Worm (Caenorhabditis elegans): ENCODE data around the gene Y39F10A.6.

Gene Y39F10A.6

DNA sequence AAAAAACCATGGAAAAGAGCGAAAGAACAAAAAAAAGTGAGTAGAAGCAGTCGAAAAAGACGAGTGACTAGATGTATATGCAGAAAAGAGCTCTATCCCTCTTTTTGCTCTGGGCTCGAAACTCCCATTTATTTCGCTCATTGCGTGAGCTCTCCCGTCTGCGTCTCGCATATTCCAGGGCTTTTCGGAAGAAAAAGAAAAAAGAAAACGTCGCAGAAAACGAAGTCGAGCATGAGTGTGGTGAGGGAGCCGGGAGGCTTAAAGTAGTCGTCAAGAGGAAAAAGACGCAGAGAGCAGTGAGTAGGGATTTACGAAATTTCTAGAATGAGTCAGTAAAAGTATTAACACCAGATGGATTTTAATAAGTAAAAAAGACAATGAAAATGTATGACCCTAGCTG lies 23.6 kb downstream of the Y39F10A.6 start (continued):
- TF ChIP-seq skn-1 (tag; optimal IDR thresholded peaks at IDR 0.05) (no peak), madf-5 (GFP tag; IDR thresholded peaks at IDR 0.05) (no peak), aha-1 (tag) (peak; percentile 94), nhr-111 (GFP tag; optimal IDR thresholded peaks at IDR 0.05) (no peak)

DNA sequence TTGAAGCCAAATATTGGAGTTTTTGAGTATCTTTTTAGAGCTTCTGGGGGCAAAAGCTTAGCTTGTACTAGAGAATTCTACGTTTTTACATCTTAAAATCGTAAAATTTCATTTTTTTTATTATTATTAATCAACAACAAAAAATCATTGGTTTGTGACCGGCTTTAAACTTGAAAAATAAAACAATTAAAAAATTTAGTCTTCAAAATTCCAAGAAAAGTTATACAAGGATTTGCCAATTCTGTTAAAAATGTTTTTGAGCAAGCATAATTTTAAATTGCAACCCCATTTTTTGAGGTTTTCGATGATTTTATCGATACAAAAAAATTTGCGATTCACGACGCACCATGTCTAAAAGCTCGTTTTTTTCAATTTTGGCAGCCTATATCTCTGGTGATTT lies 26.2 kb downstream of the Y39F10A.6 start:
- no peak for TF ChIP-seq daf-16 (GFP tag; optimal IDR thresholded peaks at IDR 0.05)
- no peak for TF ChIP-seq daf-16 (tag; optimal IDR thresholded peaks at IDR 0.05)
- no peak for TF ChIP-seq tag-97 (GFP tag; IDR thresholded peaks at IDR 0.05)
- peak; percentile 92 for TF ChIP-seq aha-1 (tag)
- TF ChIP-seq nhr-102 (tag; optimal IDR thresholded peaks at IDR 0.05): no peak

DNA sequence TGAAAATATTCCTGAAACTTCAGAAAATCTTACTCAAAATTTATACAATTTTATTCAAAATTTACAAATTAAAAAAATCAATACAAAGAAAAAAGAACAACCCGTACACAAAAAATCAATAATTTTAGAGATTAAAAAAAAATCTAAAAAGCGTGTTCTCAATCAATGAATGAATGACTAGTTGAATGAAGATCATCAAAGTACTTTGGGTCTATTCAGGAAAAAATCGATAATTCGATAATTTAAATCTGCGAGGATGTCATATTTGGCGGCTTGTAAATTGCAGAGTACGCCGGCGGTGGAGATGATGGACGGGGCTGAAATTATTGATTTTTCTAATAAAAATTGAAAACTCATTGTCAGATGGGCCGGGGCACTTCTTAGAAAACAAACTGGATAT lies 27.3 kb downstream of the Y39F10A.6 start:
- TF ChIP-seq ceh-28 (tag; optimal IDR thresholded peaks at IDR 0.05) (peak; percentile 88), T26A8.4 (GFP tag; IDR thresholded peaks at IDR 0.05) (no peak)

DNA sequence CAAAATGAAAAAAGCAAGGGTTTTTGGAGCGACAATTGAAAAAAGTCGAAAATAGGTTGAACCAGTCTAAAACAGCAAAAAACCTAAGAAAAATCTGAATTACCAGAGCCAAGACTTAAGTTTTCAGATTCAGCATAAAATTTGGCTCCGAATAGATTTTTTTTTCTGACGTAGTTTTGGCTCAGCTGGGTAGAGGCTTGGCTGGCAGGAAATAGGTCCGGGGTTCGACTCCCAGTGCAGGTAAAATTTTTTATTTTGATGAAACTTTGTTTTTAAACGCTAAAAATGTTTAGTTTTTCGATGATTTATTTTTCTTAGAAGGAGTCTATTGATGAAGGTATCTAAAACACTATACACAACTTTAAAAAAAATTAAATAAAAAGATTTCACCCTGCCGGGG lies 28.5 kb downstream of the Y39F10A.6 start:
- 0 out of 2 replicates have a peak, but pooled peaks have one; percentile 14 for TF ChIP-seq lin-38 (GFP tag; IDR thresholded peaks at IDR 0.05)
- TF ChIP-seq pha-4 (GFP tag; IDR thresholded peaks at IDR 0.05): 0 out of 2 replicates have a peak, but pooled peaks have one; percentile 15
- TF ChIP-seq pha-4 (tag; optimal IDR thresholded peaks at IDR 0.05): no peak
- TF ChIP-seq hmg-1.1 (GFP tag; IDR thresholded peaks at IDR 0.05): no peak

DNA sequence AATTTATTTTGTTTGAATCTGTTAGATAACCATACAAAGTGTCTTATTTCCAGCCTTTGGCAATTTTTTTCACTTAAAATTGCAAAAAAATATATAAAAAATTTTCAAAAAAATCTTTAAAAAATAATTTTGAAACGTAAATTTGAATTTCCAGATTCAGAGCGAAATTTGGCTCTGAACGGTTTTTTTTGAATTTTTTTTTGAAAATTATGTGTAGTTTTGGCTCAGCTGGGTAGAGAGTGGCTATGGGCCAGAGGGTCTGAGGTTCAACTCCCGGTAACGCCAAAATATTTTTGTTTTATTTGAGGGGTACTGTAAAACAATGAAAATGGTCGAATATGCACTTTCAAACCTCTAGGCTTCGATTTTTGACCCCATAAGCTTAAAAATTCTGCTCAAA lies 30.0 kb downstream of the Y39F10A.6 start:
- TF ChIP-seq zfp-2 (tag; optimal IDR thresholded peaks at IDR 0.05): no peak
- no peak for TF ChIP-seq zfp-3 (GFP tag; conservative IDR thresholded peaks at IDR 0.05)
- TF ChIP-seq ceh-82 (tag; optimal IDR thresholded peaks at IDR 0.05): no peak
- no peak for TF ChIP-seq fos-1 (tag; optimal IDR thresholded peaks at IDR 0.05)
- TF ChIP-seq ztf-7 (tag; optimal IDR thresholded peaks at IDR 0.05): no peak
- TF ChIP-seq lin-1 (GFP tag; IDR thresholded peaks at IDR 0.05): no peak
- no peak for TF ChIP-seq daf-19 (GFP tag; conservative IDR thresholded peaks at IDR 0.05)

DNA sequence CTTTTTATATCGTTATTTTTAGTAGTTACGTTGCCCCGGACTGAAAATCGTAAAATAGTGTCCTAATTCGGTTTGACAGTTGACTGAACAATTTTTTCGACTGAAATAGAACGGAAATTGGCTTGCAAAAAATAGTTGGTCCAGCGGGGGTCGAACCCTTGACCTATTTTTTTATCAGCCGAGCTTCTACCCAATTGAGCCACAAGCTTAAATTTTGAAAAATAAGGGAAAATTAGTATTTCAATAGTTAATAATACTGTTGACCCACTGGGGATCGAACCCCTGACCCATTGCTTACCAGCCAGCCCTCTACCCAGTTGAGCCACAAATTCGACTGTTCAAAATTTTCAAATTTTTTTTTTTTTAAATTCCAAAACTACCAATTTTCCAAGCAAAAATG lies 31.6 kb downstream of the Y39F10A.6 start:
- TF ChIP-seq nhr-25 (tag; optimal IDR thresholded peaks at IDR 0.05; ENCODE audit: borderline replicate concordance, insufficient read depth): no peak
- TF ChIP-seq lsy-2 (tag; optimal IDR thresholded peaks at IDR 0.05): no peak
- no peak for TF ChIP-seq snpc-1.2 (GFP tag; IDR thresholded peaks at IDR 0.05)
- 0 out of 2 replicates have a peak, but pooled peaks have one; percentile 16 for TF ChIP-seq lim-7 (GFP tag; IDR thresholded peaks at IDR 0.05)
- TF ChIP-seq lin-38 (GFP tag; IDR thresholded peaks at IDR 0.05): 0 out of 2 replicates have a peak, but pooled peaks have one; percentile 18

DNA sequence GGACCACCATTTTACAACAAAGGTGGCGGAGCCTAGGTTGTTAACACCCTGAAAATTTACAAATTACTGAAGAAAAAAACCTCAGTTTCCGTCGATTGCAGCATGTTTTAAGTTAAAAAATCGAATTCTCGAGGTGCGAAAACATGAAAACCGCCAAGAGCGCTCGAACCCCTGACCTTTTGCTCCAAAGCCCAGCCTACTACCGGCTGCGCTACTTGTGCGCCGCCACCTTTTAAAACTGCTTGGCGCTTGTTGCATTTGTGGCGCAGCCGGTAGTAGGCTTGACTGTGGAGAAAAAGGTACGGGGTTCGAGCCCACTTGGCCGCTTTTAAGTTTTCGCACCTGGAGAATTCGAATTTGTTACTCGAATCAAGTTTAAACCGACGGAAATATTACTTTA lies 33.3 kb downstream of the Y39F10A.6 start, which contains the start of gene snt-6:
Gene snt-6, minus strand, starts transcription at position 58 of the 400 bp plus-strand sequence.
- TF ChIP-seq F49E8.2 (tag; optimal IDR thresholded peaks at IDR 0.05; ENCODE audit: borderline replicate concordance): no peak
- TF ChIP-seq lsy-2 (tag; optimal IDR thresholded peaks at IDR 0.05): no peak
- no peak for TF ChIP-seq dmd-6 (GFP tag; IDR thresholded peaks at IDR 0.05)
- no peak for TF ChIP-seq nhr-76 (tag; optimal IDR thresholded peaks at IDR 0.05)
- no peak for TF ChIP-seq nhr-11 (tag; optimal IDR thresholded peaks at IDR 0.05)
- TF ChIP-seq zfp-2 (tag; optimal IDR thresholded peaks at IDR 0.05): no peak
- TF ChIP-seq dpl-1 (GFP tag; optimal IDR thresholded peaks at IDR 0.05): no peak
- 0 out of 2 replicates have a peak, but pooled peaks have one; percentile 23 for TF ChIP-seq pha-4 (GFP tag; IDR thresholded peaks at IDR 0.05)
- no peak for TF ChIP-seq pha-4 (tag; optimal IDR thresholded peaks at IDR 0.05)
- TF ChIP-seq set-16 (GFP tag; IDR thresholded peaks at IDR 0.05): peak; percentile 34; the same call in 1 of the 2 replicates
- TF ChIP-seq fkh-10 (GFP tag; optimal IDR thresholded peaks at IDR 0.05): no peak
- no peak for TF ChIP-seq Y105C5A.15 (GFP tag; IDR thresholded peaks at IDR 0.05)
- TF ChIP-seq ctbp-1 (GFP tag; IDR thresholded peaks at IDR 0.05): no peak
- 0 out of 2 replicates have a peak, but pooled peaks have one; percentile 7 for TF ChIP-seq lin-38 (GFP tag; IDR thresholded peaks at IDR 0.05)
- TF ChIP-seq F44E2.7 (GFP tag; IDR thresholded peaks at IDR 0.05): 0 out of 2 replicates have a peak, but pooled peaks have one; percentile 44
- no peak for TF ChIP-seq mep-1 (tag; optimal IDR thresholded peaks at IDR 0.05)
- TF ChIP-seq spr-1 (tag; optimal IDR thresholded peaks at IDR 0.05): no peak
- peak; percentile 57; the same call in 1 of the 2 replicates for TF ChIP-seq egl-43 (GFP tag; IDR thresholded peaks at IDR 0.05)
- no peak for TF ChIP-seq tra-1 (GFP tag; IDR thresholded peaks at IDR 0.05)
- no peak for TF ChIP-seq ceh-20 (GFP tag; IDR thresholded peaks at IDR 0.05)
- TF ChIP-seq lin-13 (GFP tag; optimal IDR thresholded peaks at IDR 0.05): no peak
- no peak for TF ChIP-seq snpc-4 (tag; optimal IDR thresholded peaks at IDR 0.05)

Measured in whole organism, L4 larva.